Fruit fly (Drosophila melanogaster) whole organism, embryonic: ENCODE measurements around the gene ImpL1.

ENCODE experiments used
- Adf1 ChIP-seq: fragments of 200-800 bp; sonication (Bioruptor generic); IDR thresholded peaks from 2 replicates; pipeline ENCODE4 v1.3.6; 2022; ENCODE audit warnings: missing biosample characterization, missing genetic modification characterization
- B-H2 ChIP-seq: fragments of 200-800 bp; sonication (Bioruptor generic); optimal IDR thresholded peaks from 2 replicates; lab custom pipeline; 2018; ENCODE audit warnings: missing biosample characterization, mild to moderate bottlenecking, missing genetic modification characterization
- CG12071 ChIP-seq: fragments of 200-800 bp; sonication (Bioruptor generic); optimal IDR thresholded peaks from 3 replicates; lab custom pipeline; 2018; ENCODE audit warnings: missing biosample characterization, mild to moderate bottlenecking, missing genetic modification characterization
- CG12299 ChIP-seq: fragments of 200-800 bp; sonication (Bioruptor generic); optimal IDR thresholded peaks from 2 replicates; lab custom pipeline; 2018; ENCODE audit warnings: missing biosample characterization, mild to moderate bottlenecking, missing genetic modification characterization
- CG15011 ChIP-seq: fragments of 200-800 bp; sonication (Bioruptor generic); optimal IDR thresholded peaks from 3 replicates; lab custom pipeline; 2018; ENCODE audit warnings: missing biosample characterization, mild to moderate bottlenecking, missing genetic modification characterization
- CG15601 ChIP-seq: fragments of 200-800 bp; sonication (Bioruptor generic); optimal IDR thresholded peaks from 3 replicates; lab custom pipeline; 2019; ENCODE audit warnings: missing biosample characterization, mild to moderate bottlenecking, missing genetic modification characterization, moderate library complexity
- CG1603 ChIP-seq: fragments of 200-800 bp; sonication (Bioruptor generic); optimal IDR thresholded peaks from 2 replicates; lab custom pipeline; 2019; ENCODE audit warnings: missing biosample characterization, mild to moderate bottlenecking, missing genetic modification characterization, moderate library complexity
- CG16815 ChIP-seq: fragments of 200-800 bp; sonication (Bioruptor generic); optimal IDR thresholded peaks from 3 replicates; lab custom pipeline; 2017; ENCODE audit warnings: missing biosample characterization, mild to moderate bottlenecking, missing genetic modification characterization
- CG31388 ChIP-seq: fragments of 200-800 bp; sonication (Bioruptor generic); optimal IDR thresholded peaks from 2 replicates; lab custom pipeline; 2016; ENCODE audit warnings: missing biosample characterization, missing genetic modification characterization
- CG32772 ChIP-seq: fragments of 200-800 bp; sonication (Bioruptor generic); IDR thresholded peaks from 2 replicates; pipeline ENCODE4 v1.3.6; 2022; ENCODE audit warnings: missing biosample characterization, missing genetic modification characterization
- CG3838 ChIP-seq: fragments of 200-800 bp; sonication (Bioruptor generic); optimal IDR thresholded peaks from 3 replicates; lab custom pipeline; 2016; ENCODE audit warnings: missing biosample characterization, missing genetic modification characterization
- CG7745 ChIP-seq: fragments of 200-800 bp; sonication (Bioruptor generic); optimal IDR thresholded peaks from 2 replicates; lab custom pipeline; 2018; ENCODE audit warnings: missing biosample characterization, mild to moderate bottlenecking, missing genetic modification characterization, moderate library complexity
- CG7963 ChIP-seq: fragments of 200-800 bp; sonication (Bioruptor generic); IDR thresholded peaks from 3 replicates; pipeline ENCODE4 v1.3.6; 2022; ENCODE audit warnings: missing biosample characterization, missing genetic modification characterization; ENCODE audit not compliant: partially characterized antibody
- CG7987 ChIP-seq: fragments of 200-800 bp; sonication (Bioruptor generic); optimal IDR thresholded peaks from 2 replicates; lab custom pipeline; 2018; ENCODE audit warnings: missing biosample characterization, mild to moderate bottlenecking, missing genetic modification characterization, moderate library complexity
- CG8290 ChIP-seq, 3 experiments: fragments of 200-800 bp; sonication (Bioruptor generic); optimal IDR thresholded peaks; 2 replicates each; lab custom pipeline; 2016 to 2019; ENCODE audit warnings: missing biosample characterization in 3 of 3, missing genetic modification characterization in 3 of 3, mild to moderate bottlenecking in 2 of 3, moderate library complexity in 1 of 3
- GATAe ChIP-seq: fragments of 200-800 bp; sonication (Bioruptor generic); conservative IDR thresholded peaks from 2 replicates; pipeline ENCODE4 v1.3.6; 2022; ENCODE audit warnings: missing biosample characterization, missing genetic modification characterization
- Lim3 ChIP-seq: fragments of 200-800 bp; sonication (Bioruptor generic); IDR thresholded peaks from 2 replicates; pipeline ENCODE4 v1.3.6; 2022; ENCODE audit warnings: missing biosample characterization, missing genetic modification characterization
- Max ChIP-seq: fragments of 200-800 bp; sonication (Bioruptor generic); optimal IDR thresholded peaks from 2 replicates; lab custom pipeline; 2016; ENCODE audit warnings: missing biosample characterization, mild to moderate bottlenecking, missing genetic modification characterization
- Med ChIP-seq: fragments of 200-800 bp; sonication (Bioruptor generic); peaks from one replicate; lab custom pipeline; 2016; ENCODE audit warnings: missing biosample characterization, missing genetic modification characterization, mild to moderate bottlenecking, inconsistent platforms, moderate library complexity
- Oli ChIP-seq: fragments of 200-800 bp; sonication (Bioruptor generic); optimal IDR thresholded peaks from 2 replicates; lab custom pipeline; 2018; ENCODE audit warnings: missing biosample characterization, mild to moderate bottlenecking, missing genetic modification characterization, moderate library complexity
- Scr ChIP-seq: fragments of 200-800 bp; sonication (Bioruptor generic); IDR thresholded peaks from 2 replicates; pipeline ENCODE4 v1.3.6; 2022; ENCODE audit warnings: missing biosample characterization, missing genetic modification characterization; ENCODE audit not compliant: partially characterized antibody
- Side ChIP-seq: fragments of 200-800 bp; sonication (Bioruptor generic); optimal IDR thresholded peaks from 2 replicates; lab custom pipeline; 2016; ENCODE audit warnings: missing biosample characterization, missing genetic modification characterization
- Vsx1 ChIP-seq: fragments of 200-800 bp; sonication (Bioruptor generic); optimal IDR thresholded peaks from 2 replicates; lab custom pipeline; 2017; ENCODE audit warnings: missing biosample characterization, mild to moderate bottlenecking, missing genetic modification characterization, missing genetic modification reagents
- Xbp1 ChIP-seq: fragments of 200-800 bp; sonication (Bioruptor generic); optimal IDR thresholded peaks from 3 replicates; lab custom pipeline; 2016; ENCODE audit warnings: missing biosample characterization, mild to moderate bottlenecking, missing genetic modification characterization
- Xrp1 ChIP-seq: fragments of 200-800 bp; sonication (Bioruptor generic); IDR thresholded peaks from 2 replicates; pipeline ENCODE4 v1.3.6; 2022; ENCODE audit warnings: missing biosample characterization, missing genetic modification characterization
- YL-1 ChIP-seq: fragments of 200-800 bp; sonication (Bioruptor generic); optimal IDR thresholded peaks from 3 replicates; lab custom pipeline; 2017; ENCODE audit warnings: missing biosample characterization, mild to moderate bottlenecking, missing genetic modification characterization
- ase ChIP-seq: fragments of 200-800 bp; sonication (Bioruptor generic); IDR thresholded peaks from 3 replicates; pipeline ENCODE4 v1.3.6; 2022; ENCODE audit warnings: missing biosample characterization, missing genetic modification characterization
- ash1 ChIP-seq: fragments of 200-800 bp; sonication (Bioruptor generic); optimal IDR thresholded peaks from 2 replicates; lab custom pipeline; 2018; ENCODE audit warnings: missing biosample characterization, mild to moderate bottlenecking, missing genetic modification characterization
- bab2 ChIP-seq: fragments of 200-800 bp; sonication (Bioruptor generic); optimal IDR thresholded peaks from 2 replicates; lab custom pipeline; 2016; ENCODE audit warnings: missing biosample characterization, missing genetic modification characterization
- cas ChIP-seq: fragments of 200-800 bp; sonication (Bioruptor generic); IDR thresholded peaks from 2 replicates; pipeline ENCODE4 v1.3.6; 2022; ENCODE audit warnings: missing biosample characterization, missing genetic modification characterization
- chn ChIP-seq: fragments of 200-800 bp; sonication (Bioruptor generic); optimal IDR thresholded peaks from 2 replicates; lab custom pipeline; 2016; ENCODE audit warnings: missing biosample characterization, missing genetic modification characterization
- disco-r ChIP-seq: fragments of 200-800 bp; sonication (Bioruptor generic); optimal IDR thresholded peaks from 2 replicates; lab custom pipeline; 2016; ENCODE audit warnings: missing biosample characterization, missing genetic modification characterization
- grn ChIP-seq: fragments of 200-800 bp; sonication (Bioruptor generic); optimal IDR thresholded peaks from 3 replicates; lab custom pipeline; 2017; ENCODE audit warnings: missing biosample characterization, missing genetic modification characterization
- lov ChIP-seq, 2 experiments: fragments of 200-800 bp in 1 of 2; fragments of >200 bp in 1 of 2; sonication (Bioruptor generic) in 1 of 2; IDR thresholded peaks in 1 of 2; optimal IDR thresholded peaks in 1 of 2; 2 replicates in 1 of 2; 3 replicates in 1 of 2; pipeline versions ENCODE4 v1.3.6 to Lab custom; 2017 to 2022; ENCODE audit warnings: missing biosample characterization in 1 of 2, missing genetic modification characterization in 1 of 2
- nerfin-1 ChIP-seq: fragments of 200-800 bp; sonication (Bioruptor generic); optimal IDR thresholded peaks from 3 replicates; lab custom pipeline; 2019; ENCODE audit warnings: missing biosample characterization, mild to moderate bottlenecking, missing genetic modification characterization, moderate library complexity
- oc ChIP-seq: fragments of 200-800 bp; sonication (Bioruptor generic); optimal IDR thresholded peaks from 2 replicates; lab custom pipeline; 2018; ENCODE audit warnings: missing biosample characterization, mild to moderate bottlenecking, missing genetic modification characterization, moderate library complexity
- pfk ChIP-seq: fragments of 200-800 bp; sonication (Bioruptor generic); optimal IDR thresholded peaks from 2 replicates; lab custom pipeline; 2018; ENCODE audit warnings: missing biosample characterization, mild to moderate bottlenecking, missing genetic modification characterization, moderate library complexity
- phol ChIP-seq: fragments of 200-800 bp; sonication (Bioruptor generic); optimal IDR thresholded peaks from 3 replicates; lab custom pipeline; 2018; ENCODE audit warnings: missing biosample characterization, mild to moderate bottlenecking, missing genetic modification characterization, moderate library complexity
- repo ChIP-seq: fragments of 200-800 bp; sonication (Bioruptor generic); optimal IDR thresholded peaks from 2 replicates; lab custom pipeline; 2016; ENCODE audit warnings: missing biosample characterization, missing genetic modification characterization
- ro ChIP-seq: fragments of 200-800 bp; sonication (Bioruptor generic); IDR thresholded peaks from 2 replicates; pipeline ENCODE4 v1.3.6; 2022; ENCODE audit warnings: missing biosample characterization, missing genetic modification characterization
- sc ChIP-seq, 3 experiments: fragments of >200 bp in 2 of 3; fragments of 200-800 bp in 1 of 3; sonication (Bioruptor generic) in 1 of 3; optimal IDR thresholded peaks; 2 replicates in 2 of 3; 3 replicates in 1 of 3; lab custom pipeline; 2017; ENCODE audit warnings: mild to moderate bottlenecking in 1 of 3, missing biosample characterization in 1 of 3, missing genetic modification characterization in 1 of 3, missing genetic modification reagents in 1 of 3
- schlank ChIP-seq: fragments of 200-800 bp; sonication (Bioruptor generic); optimal IDR thresholded peaks from 2 replicates; lab custom pipeline; 2018; ENCODE audit warnings: missing biosample characterization, mild to moderate bottlenecking, missing genetic modification characterization
- shn ChIP-seq: fragments of 200-800 bp; sonication (Bioruptor generic); optimal IDR thresholded peaks from 3 replicates; lab custom pipeline; 2016; ENCODE audit warnings: missing biosample characterization, missing genetic modification characterization
- sna ChIP-seq: fragments of 200-800 bp; sonication (Bioruptor generic); IDR thresholded peaks from 2 replicates; pipeline ENCODE4 v1.3.6; 2022; ENCODE audit warnings: missing biosample characterization, missing genetic modification characterization; ENCODE audit not compliant: partially characterized antibody
- tin ChIP-seq: fragments of 200-800 bp; sonication (Bioruptor generic); optimal IDR thresholded peaks from 3 replicates; lab custom pipeline; 2016; ENCODE audit warnings: missing biosample characterization, missing genetic modification characterization
- tio ChIP-seq: fragments of 200-800 bp; sonication (Bioruptor generic); optimal IDR thresholded peaks from 2 replicates; lab custom pipeline; 2017; ENCODE audit warnings: missing biosample characterization, missing genetic modification characterization, inconsistent platforms
- tna ChIP-seq: fragments of 200-800 bp; sonication (Bioruptor generic); IDR thresholded peaks from 2 replicates; pipeline ENCODE4 v1.3.6; 2022; ENCODE audit warnings: missing biosample characterization, missing genetic modification characterization; ENCODE audit not compliant: partially characterized antibody
- trem ChIP-seq: fragments of 200-800 bp; optimal IDR thresholded peaks from 3 replicates; lab custom pipeline; 2019; ENCODE audit warnings: missing biosample characterization, mild to moderate bottlenecking, missing genetic modification characterization, moderate library complexity
- trh ChIP-seq: fragments of 200-800 bp; sonication (Bioruptor generic); optimal IDR thresholded peaks from 2 replicates; lab custom pipeline; 2016; ENCODE audit warnings: missing biosample characterization, missing genetic modification characterization
- z ChIP-seq: fragments of 200-800 bp; sonication (Bioruptor generic); IDR thresholded peaks from 3 replicates; pipeline ENCODE4 v1.3.6; 2022; ENCODE audit warnings: missing biosample characterization, missing genetic modification characterization

Gene ImpL1

DNA sequence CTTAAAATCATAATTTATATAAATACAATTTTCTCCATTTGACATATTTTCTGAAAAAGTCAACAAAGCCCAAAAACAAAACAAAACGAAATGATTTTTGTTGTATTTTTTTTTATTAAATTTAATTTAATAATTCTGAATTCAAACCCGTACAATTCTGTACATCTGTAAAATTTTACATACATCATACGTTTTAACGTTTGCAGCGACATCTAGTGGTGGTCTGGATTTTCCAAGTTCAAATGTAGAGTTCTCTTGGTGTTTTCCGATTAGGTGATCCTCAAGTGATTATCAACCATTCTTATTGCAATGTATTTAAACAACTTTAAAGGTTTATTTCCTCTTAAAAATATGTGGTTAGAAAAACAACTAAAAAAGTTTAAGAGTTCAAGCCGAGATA lies 28.4 kb downstream of the ImpL1 start (continued):
- TF ChIP-seq pfk (GFP tag; lab: Kevin White, UChicago) (no peak), CG16815 (GFP tag; lab: Kevin White, UChicago) (no peak), CG3838 (no peak), cas (no peak), shn (GFP tag; lab: Kevin White, UChicago) (no peak), oc (tag; lab: Kevin White, UChicago) (no peak), sc (optimal IDR thresholded peaks at IDR 0.05; lab: Kevin White, UChicago) (no peak), sc (GFP tag; optimal IDR thresholded peaks at IDR 0.05; lab: Kevin White, UChicago) (no peak), CG32772 (GFP tag; lab: Robert Waterston, UW) (peak; percentile 22; the same call in 1 of the 2 replicates), CG1603 (tag; lab: Kevin White, UChicago) (peak; percentile 49), Xrp1 (GFP tag; lab: Robert Waterston, UW) (no peak), CG15601 (peak; percentile 37), CG12299 (tag; lab: Kevin White, UChicago) (no peak), schlank (tag; lab: Kevin White, UChicago) (no peak), CG31388 (GFP tag; lab: Kevin White, UChicago) (no peak), chn (GFP tag; lab: Kevin White, UChicago) (peak; percentile 13), GATAe (GFP tag; lab: Robert Waterston, UW) (no peak), tio (GFP tag; lab: Kevin White, UChicago) (no peak), Side (no peak), CG7987 (no peak), CG15011 (GFP tag; lab: Kevin White, UChicago) (no peak), CG7745 (no peak), ase (GFP tag; lab: Robert Waterston, UW) (no peak), repo (no peak), Med (GFP tag; lab: Kevin White, UChicago) (peak; percentile 90), Oli (tag; lab: Kevin White, UChicago) (no peak), CG7963 (GFP tag; lab: Robert Waterston, UW) (no peak), YL-1 (GFP tag; lab: Kevin White, UChicago) (no peak), B-H2 (GFP tag; lab: Kevin White, UChicago) (no peak), Lim3 (GFP tag; lab: Robert Waterston, UW) (no peak), grn (no peak), ash1 (GFP tag; lab: Kevin White, UChicago) (no peak), Xbp1 (peak; percentile 72), tna (no peak), bab2 (peak; percentile 11), Scr (GFP tag; lab: Robert Waterston, UW) (no peak), ro (GFP tag; lab: Robert Waterston, UW) (no peak), Vsx1 (GFP tag; lab: Kevin White, UChicago) (peak; percentile 8), tin (GFP tag; lab: Kevin White, UChicago) (peak; percentile 43), CG8290 (GFP tag; optimal IDR thresholded peaks at IDR 0.05; lab: Kevin White, UChicago) (peak; percentile 26), CG8290 (tag; optimal IDR thresholded peaks at IDR 0.05; lab: Kevin White, UChicago) (no peak), z (no peak), nerfin-1 (tag; lab: Kevin White, UChicago) (no peak), Max (GFP tag; lab: Kevin White, UChicago) (no peak), phol (tag; lab: Kevin White, UChicago) (peak; percentile 42), Adf1 (no peak), lov (optimal IDR thresholded peaks at IDR 0.05; lab: Kevin White, UChicago) (no peak), lov (GFP tag; IDR thresholded peaks at IDR 0.05; lab: Robert Waterston, UW) (no peak), sna (GFP tag; lab: Robert Waterston, UW) (no peak), CG12071 (GFP tag; lab: Kevin White, UChicago) (no peak), trh (no peak), disco-r (GFP tag; lab: Kevin White, UChicago) (no peak), trem (tag; lab: Kevin White, UChicago) (peak; percentile 57)
